Worm (Caenorhabditis elegans) whole organism, late embryonic: ENCODE data around the gene T08B6.4.

Experiments
- ama-1 ChIP-seq: fragments of 150-350 bp; optimal IDR thresholded peaks from 2 replicates; lab custom pipeline; 2014
- ceh-9 ChIP-seq: sonication (generic microtip); optimal IDR thresholded peaks from 2 replicates; lab custom pipeline; 2016; ENCODE audit warnings: mild to moderate bottlenecking, missing genetic modification characterization, inconsistent platforms, missing compliant biosample characterization
- nhr-11 ChIP-seq: fragments of 150-350 bp; optimal IDR thresholded peaks from 2 replicates; lab custom pipeline; 2014; ENCODE audit warnings: missing biosample characterization, missing genetic modification characterization
- nhr-232 ChIP-seq: sonication (generic microtip); optimal IDR thresholded peaks from 2 replicates; lab custom pipeline; 2016; ENCODE audit warnings: missing genetic modification characterization, missing compliant biosample characterization
- pha-4 ChIP-seq: fragments of 150-350 bp; optimal IDR thresholded peaks from 2 replicates; lab custom pipeline; 2018; ENCODE audit warnings: missing biosample characterization, missing genetic modification reagents, missing genetic modification characterization
- unc-3 ChIP-seq, 2 experiments: fragments of 200-800 bp in 1 of 2; sonication (Bioruptor generic) in 1 of 2; sonication (generic microtip) in 1 of 2; conservative IDR thresholded peaks in 1 of 2; optimal IDR thresholded peaks in 1 of 2; 2 replicates each; pipeline versions ENCODE4 v1.3.6 to Lab custom; 2016 to 2022; ENCODE audit warnings: missing compliant biosample characterization in 2 of 2, missing genetic modification characterization in 2 of 2, missing genetic modification reagents in 1 of 2

ce11 chrIV:4874603-4875002 is 30.9 kb upstream of the T08B6.4 start, which contains the start of gene str-174:
- TF ChIP-seq nhr-11 (tag; lab: Kevin White, UChicago) (no peak), unc-3 (GFP tag; conservative IDR thresholded peaks at IDR 0.05; lab: Robert Waterston, UW) (no peak), unc-3 (tag; optimal IDR thresholded peaks at IDR 0.05; lab: Kevin White, UChicago) (no peak), ama-1 (lab: Kevin White, UChicago) (no peak), nhr-232 (tag; lab: Kevin White, UChicago) (no peak), pha-4 (no peak), ceh-9 (tag; lab: Kevin White, UChicago) (no peak)
